Worm (Caenorhabditis elegans) whole organism, L4 larva: Measurements from ENCODE around the gene dmd-10.

Experiments
- F37D6.2 ChIP-seq: sonication (generic microtip); optimal IDR thresholded peaks from 2 replicates; lab custom pipeline; 2016; ENCODE audit warnings: mild to moderate bottlenecking, missing genetic modification characterization, missing compliant biosample characterization
- R02D3.7 ChIP-seq: fragments of 150-350 bp; sonication (generic microtip); optimal IDR thresholded peaks from 3 replicates; lab custom pipeline; 2014; ENCODE audit warnings: missing biosample characterization, missing genetic modification characterization
- Y75B8A.6 ChIP-seq: fragments of 200-800 bp; sonication (Bioruptor generic); IDR thresholded peaks from 2 replicates; pipeline ENCODE4 v1.3.6; 2022; ENCODE audit warnings: missing genetic modification reagents, missing genetic modification characterization, missing compliant biosample characterization
- aha-1 ChIP-seq: fragments of 150-350 bp; peaks from one replicate; lab custom pipeline; 2014; ENCODE audit warnings: missing biosample characterization, missing genetic modification characterization
- ama-1 ChIP-seq: fragments of 150-350 bp; optimal IDR thresholded peaks from 2 replicates; lab custom pipeline; 2014; ENCODE audit warnings: inconsistent platforms, mixed read lengths
- ceh-20 ChIP-seq: fragments of 200-800 bp; sonication (Bioruptor generic); IDR thresholded peaks from 2 replicates; pipeline ENCODE4 v1.3.6; 2022; ENCODE audit warnings: missing genetic modification reagents, missing genetic modification characterization, missing compliant biosample characterization
- ceh-82 ChIP-seq: sonication (generic microtip); optimal IDR thresholded peaks from 2 replicates; lab custom pipeline; 2017; ENCODE audit warnings: missing biosample characterization, missing genetic modification characterization
- ces-1 ChIP-seq: fragments of 150-350 bp; sonication (generic microtip); optimal IDR thresholded peaks from 4 replicates; lab custom pipeline; 2014; ENCODE audit warnings: missing biosample characterization, missing genetic modification reagents, missing genetic modification characterization
- cey-2 ChIP-seq: sonication (generic microtip); optimal IDR thresholded peaks from 3 replicates; lab custom pipeline; 2017; ENCODE audit warnings: missing genetic modification characterization, mild to moderate bottlenecking, missing compliant biosample characterization, antibody characterized with exemption, borderline replicate concordance; ENCODE audit not compliant: insufficient read depth
- daf-12 ChIP-seq: fragments of 150-350 bp; optimal IDR thresholded peaks from 2 replicates; lab custom pipeline; 2014; ENCODE audit warnings: missing biosample characterization, missing genetic modification reagents, missing genetic modification characterization
- daf-19 ChIP-seq: fragments of 200-800 bp; sonication (Bioruptor generic); conservative IDR thresholded peaks from 2 replicates; pipeline ENCODE4 v1.3.6; 2022; ENCODE audit warnings: missing genetic modification characterization, missing compliant biosample characterization
- dmd-6 ChIP-seq: fragments of 200-800 bp; sonication (Bioruptor generic); IDR thresholded peaks from 2 replicates; pipeline ENCODE4 v1.3.6; 2022; ENCODE audit warnings: missing genetic modification reagents, missing genetic modification characterization, missing compliant biosample characterization
- dmd-8 ChIP-seq: fragments of 200-800 bp; sonication (Bioruptor generic); IDR thresholded peaks from 2 replicates; pipeline ENCODE4 v1.3.6; 2022; ENCODE audit warnings: missing genetic modification characterization, missing compliant biosample characterization
- duxl-1 ChIP-seq: sonication (generic microtip); optimal IDR thresholded peaks from 2 replicates; lab custom pipeline; 2016; ENCODE audit warnings: mild to moderate bottlenecking, missing genetic modification characterization, moderate library complexity, missing compliant biosample characterization; ENCODE audit not compliant: poor library complexity
- dve-1 ChIP-seq: sonication (generic microtip); optimal IDR thresholded peaks from 2 replicates; lab custom pipeline; 2017; ENCODE audit warnings: antibody characterized with exemption, mild to moderate bottlenecking, missing genetic modification characterization, missing compliant biosample characterization; ENCODE audit not compliant: insufficient read depth
- egl-43 ChIP-seq: fragments of 200-800 bp; sonication (Bioruptor generic); IDR thresholded peaks from 2 replicates; pipeline ENCODE4 v1.3.6; 2022; ENCODE audit warnings: missing genetic modification reagents, missing genetic modification characterization, missing compliant biosample characterization
- gei-8 ChIP-seq: fragments of 200-800 bp; sonication (Bioruptor generic); optimal IDR thresholded peaks from 2 replicates; lab custom pipeline; 2018; ENCODE audit warnings: mild to moderate bottlenecking, missing genetic modification characterization, missing compliant biosample characterization
- hif-1 ChIP-seq, 2 experiments: sonication (generic microtip); optimal IDR thresholded peaks; 2 replicates each; lab custom pipeline; 2016 to 2017; ENCODE audit warnings: missing compliant biosample characterization in 2 of 2, missing genetic modification characterization in 2 of 2, missing genetic modification reagents in 2 of 2, missing genotype in 2 of 2, mild to moderate bottlenecking in 1 of 2
- hlh-11 ChIP-seq: fragments of 200-800 bp; sonication (Bioruptor generic); optimal IDR thresholded peaks from 2 replicates; lab custom pipeline; 2018; ENCODE audit warnings: mild to moderate bottlenecking, missing genetic modification characterization, missing compliant biosample characterization
- hlh-30 ChIP-seq: sonication (generic microtip); optimal IDR thresholded peaks from 2 replicates; lab custom pipeline; 2017; ENCODE audit warnings: antibody characterized with exemption, mild to moderate bottlenecking, missing genetic modification characterization, missing compliant biosample characterization; ENCODE audit not compliant: insufficient read depth
- hmg-1.1 ChIP-seq: fragments of 200-800 bp; sonication (Bioruptor generic); IDR thresholded peaks from 2 replicates; pipeline ENCODE4 v1.3.6; 2022; ENCODE audit warnings: missing genetic modification reagents, missing genetic modification characterization, missing compliant biosample characterization
- lin-15B ChIP-seq: fragments of 150-350 bp; sonication (generic microtip); optimal IDR thresholded peaks from 3 replicates; lab custom pipeline; 2014; ENCODE audit warnings: missing biosample characterization, missing genetic modification characterization
- lin-29 ChIP-seq: fragments of 200-800 bp; sonication (Bioruptor generic); IDR thresholded peaks from 2 replicates; pipeline ENCODE4 v1.3.6; 2022; ENCODE audit warnings: missing genetic modification reagents, missing genetic modification characterization, missing compliant biosample characterization
- lin-38 ChIP-seq: fragments of 200-800 bp; sonication (Bioruptor generic); IDR thresholded peaks from 2 replicates; pipeline ENCODE4 v1.3.6; 2022; ENCODE audit warnings: missing genetic modification reagents, missing genetic modification characterization, missing compliant biosample characterization
- lin-39 ChIP-seq: fragments of 150-350 bp; optimal IDR thresholded peaks from 2 replicates; lab custom pipeline; 2014; ENCODE audit warnings: missing biosample characterization, missing genetic modification reagents, missing genetic modification characterization
- lsy-2 ChIP-seq, 2 experiments: fragments of 150-350 bp in 1 of 2; sonication (generic microtip) in 1 of 2; optimal IDR thresholded peaks; 2 replicates each; lab custom pipeline; 2014 to 2017; ENCODE audit warnings: missing biosample characterization in 2 of 2, missing genetic modification characterization in 2 of 2
- mdl-1 ChIP-seq, 2 experiments: fragments of 150-350 bp in 1 of 2; sonication (generic microtip) in 1 of 2; optimal IDR thresholded peaks; 2 replicates each; lab custom pipeline; 2014 to 2017; ENCODE audit warnings: missing biosample characterization in 2 of 2, missing genetic modification characterization in 2 of 2
- mdt-29 ChIP-seq: fragments of 200-800 bp; sonication (Bioruptor generic); IDR thresholded peaks from 2 replicates; pipeline ENCODE4 v1.3.6; 2022; ENCODE audit warnings: missing genetic modification reagents, missing genetic modification characterization, missing compliant biosample characterization
- mep-1 ChIP-seq: fragments of 150-350 bp; sonication (generic microtip); optimal IDR thresholded peaks from 3 replicates; lab custom pipeline; 2014; ENCODE audit warnings: missing biosample characterization, missing genetic modification characterization
- mes-2 ChIP-seq: sonication (generic microtip); optimal IDR thresholded peaks from 2 replicates; lab custom pipeline; 2016; ENCODE audit warnings: missing genotype, mild to moderate bottlenecking, missing genetic modification characterization, missing compliant biosample characterization; ENCODE audit not compliant: poor library complexity, severe bottlenecking
- nhr-10 ChIP-seq: fragments of 150-350 bp; optimal IDR thresholded peaks from 2 replicates; lab custom pipeline; 2014; ENCODE audit warnings: missing biosample characterization, missing genetic modification characterization
- nhr-25 ChIP-seq: sonication (generic microtip); optimal IDR thresholded peaks from 2 replicates; lab custom pipeline; 2017; ENCODE audit warnings: missing genetic modification characterization, mild to moderate bottlenecking, missing compliant biosample characterization, antibody characterized with exemption, moderate library complexity, borderline replicate concordance; ENCODE audit not compliant: insufficient read depth
- nhr-28 ChIP-seq: fragments of 150-350 bp; optimal IDR thresholded peaks from 2 replicates; lab custom pipeline; 2014; ENCODE audit warnings: missing biosample characterization, missing genetic modification characterization
- nhr-42 ChIP-seq: fragments of 200-800 bp; sonication (Bioruptor generic); IDR thresholded peaks from 2 replicates; pipeline ENCODE4 v1.3.6; 2022; ENCODE audit warnings: missing genetic modification characterization, missing compliant biosample characterization
- nhr-48 ChIP-seq: sonication (generic microtip); optimal IDR thresholded peaks from 2 replicates; lab custom pipeline; 2016; ENCODE audit warnings: mild to moderate bottlenecking, missing genetic modification characterization, missing compliant biosample characterization
- nhr-76 ChIP-seq: fragments of 150-350 bp; optimal IDR thresholded peaks from 2 replicates; lab custom pipeline; 2014; ENCODE audit warnings: missing biosample characterization, missing genetic modification characterization
- pqm-1 ChIP-seq: sonication (generic microtip); optimal IDR thresholded peaks from 2 replicates; lab custom pipeline; 2017; ENCODE audit warnings: missing biosample characterization, missing genetic modification characterization
- rbr-2 ChIP-seq: sonication (generic microtip); optimal IDR thresholded peaks from 2 replicates; lab custom pipeline; 2016; ENCODE audit warnings: missing genotype, missing genetic modification characterization, missing compliant biosample characterization
- saeg-2 ChIP-seq: fragments of 200-800 bp; sonication (Bioruptor generic); IDR thresholded peaks from 2 replicates; pipeline ENCODE4 v1.3.6; 2022; ENCODE audit warnings: missing genetic modification reagents, missing genetic modification characterization, missing compliant biosample characterization
- spr-3 ChIP-seq: fragments of 200-800 bp; sonication (Bioruptor generic); optimal IDR thresholded peaks from 2 replicates; lab custom pipeline; 2018; ENCODE audit warnings: mild to moderate bottlenecking, missing genetic modification characterization, missing compliant biosample characterization
- tra-1 ChIP-seq: fragments of 200-800 bp; sonication (Bioruptor generic); IDR thresholded peaks from 2 replicates; pipeline ENCODE4 v1.3.6; 2022; ENCODE audit warnings: missing genetic modification reagents, missing genetic modification characterization, missing compliant biosample characterization
- unc-130 ChIP-seq: sonication (generic microtip); optimal IDR thresholded peaks from 2 replicates; lab custom pipeline; 2016; ENCODE audit warnings: missing genetic modification reagents, missing genetic modification characterization, missing compliant biosample characterization
- unc-39 ChIP-seq: sonication (generic microtip); optimal IDR thresholded peaks from 2 replicates; lab custom pipeline; 2017; ENCODE audit warnings: missing biosample characterization, missing genetic modification characterization
- unc-62 ChIP-seq, 3 experiments: fragments of 150-350 bp in 1 of 3; sonication (generic microtip); optimal IDR thresholded peaks in 2 of 3; peaks in 1 of 3; 1 replicate in 1 of 3; 2 replicates in 2 of 3; lab custom pipeline; 2014 to 2017; ENCODE audit warnings: missing biosample characterization in 3 of 3, missing genetic modification characterization in 3 of 3, missing genetic modification reagents in 3 of 3, missing genotype in 1 of 3
- zfp-3 ChIP-seq: fragments of 200-800 bp; sonication (Bioruptor generic); conservative IDR thresholded peaks from 2 replicates; pipeline ENCODE4 v1.3.6; 2022; ENCODE audit warnings: missing genetic modification reagents, missing genetic modification characterization, missing compliant biosample characterization
- ztf-11 ChIP-seq: fragments of 150-350 bp; optimal IDR thresholded peaks from 2 replicates; lab custom pipeline; 2014; ENCODE audit warnings: missing biosample characterization, missing genetic modification characterization
- ztf-7 ChIP-seq: fragments of 150-350 bp; optimal IDR thresholded peaks from 2 replicates; lab custom pipeline; 2014; ENCODE audit warnings: missing biosample characterization, missing genetic modification characterization

The dmd-10 gene

DNA sequence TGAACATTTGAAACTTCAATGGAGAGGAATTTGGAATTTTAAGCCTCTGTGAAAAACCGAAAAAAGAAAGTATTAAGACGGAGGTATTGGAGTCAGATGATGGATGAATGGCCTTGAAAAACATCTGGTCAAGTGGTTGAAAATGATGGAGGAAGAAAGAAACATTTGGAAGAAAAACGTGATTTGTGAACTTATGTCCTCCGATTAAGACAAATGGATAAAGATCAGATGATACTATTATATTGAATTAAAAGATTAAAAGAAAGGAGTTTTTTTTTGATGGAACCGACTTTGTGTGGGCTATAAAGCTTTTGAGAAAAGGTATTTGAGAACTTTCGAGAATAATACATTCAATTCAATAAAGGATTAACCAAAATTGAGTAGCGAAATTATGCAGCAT, 23.1 kb upstream of the dmd-10 start:
- TF ChIP-seq ces-1 (GFP tag; lab: Kevin White, UChicago) (no peak), tra-1 (GFP tag; lab: Robert Waterston, UW) (0 out of 2 replicates have a peak, but pooled peaks have one; percentile 50), zfp-3 (no peak), dve-1 (peak; percentile 46), ceh-20 (peak; percentile 44; the same call in 1 of the 2 replicates), hlh-30 (tag; lab: Kevin White, UChicago) (peak; percentile 89), dmd-6 (GFP tag; lab: Robert Waterston, UW) (peak; percentile 28; the same call in 1 of the 2 replicates), daf-19 (GFP tag; lab: Robert Waterston, UW) (no peak), egl-43 (GFP tag; lab: Robert Waterston, UW) (no peak), unc-62 (GFP tag; optimal IDR thresholded peaks at IDR 0.05 in 1 of 2; lab: Kevin White, UChicago) (peak in 1 of 2 experiments; percentile 87), unc-62 (tag; optimal IDR thresholded peaks at IDR 0.05; lab: Kevin White, UChicago) (no peak), duxl-1 (tag; lab: Kevin White, UChicago) (no peak), mep-1 (tag; lab: Kevin White, UChicago) (peak; percentile 32), pqm-1 (tag; lab: Kevin White, UChicago) (no peak), lsy-2 (tag; optimal IDR thresholded peaks at IDR 0.05; lab: Kevin White, UChicago) (peak in 1 of 2 experiments; percentile 7), saeg-2 (GFP tag; lab: Robert Waterston, UW) (no peak), spr-3 (GFP tag; lab: Kevin White, UChicago) (no peak), nhr-42 (GFP tag; lab: Robert Waterston, UW) (no peak), nhr-10 (no peak), hlh-11 (tag; lab: Kevin White, UChicago) (peak; percentile 17), F37D6.2 (no peak), mes-2 (no peak), daf-12 (tag; lab: Kevin White, UChicago) (no peak), gei-8 (no peak), nhr-76 (tag; lab: Kevin White, UChicago) (no peak), lin-38 (GFP tag; lab: Robert Waterston, UW) (no peak), nhr-48 (tag; lab: Kevin White, UChicago) (no peak), nhr-28 (tag; lab: Kevin White, UChicago) (peak; percentile 50), nhr-25 (tag; lab: Kevin White, UChicago) (no peak), aha-1 (peak; percentile 98), ztf-11 (no peak), rbr-2 (tag; lab: Kevin White, UChicago) (no peak), hif-1 (tag; optimal IDR thresholded peaks at IDR 0.05; lab: Kevin White, UChicago) (no peak), mdl-1 (tag; optimal IDR thresholded peaks at IDR 0.05; lab: Kevin White, UChicago) (peak in 1 of 2 experiments; percentile 4), mdt-29 (GFP tag; lab: Robert Waterston, UW) (no peak), ceh-82 (tag; lab: Kevin White, UChicago) (no peak)

DNA sequence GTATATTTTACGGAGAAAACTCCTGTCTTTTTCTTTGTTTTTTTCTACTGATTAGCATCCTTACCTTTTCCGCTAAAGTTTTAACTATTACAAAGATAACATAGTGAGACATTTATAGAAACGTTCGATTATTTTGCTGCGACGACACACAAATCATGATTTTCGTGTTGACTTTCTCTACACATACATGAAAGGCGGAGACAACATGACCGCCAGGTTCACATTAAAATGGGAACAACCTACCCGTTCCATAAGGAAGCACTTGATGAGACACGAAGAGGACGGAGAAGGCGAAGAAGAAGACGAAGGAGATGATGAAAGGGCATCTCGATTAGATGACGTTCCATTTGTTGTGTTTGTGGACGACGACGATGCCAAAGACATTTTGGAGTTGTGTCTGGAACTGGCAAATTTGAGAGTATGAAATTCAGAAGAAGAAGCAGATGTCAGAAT, 22.5 kb upstream of the dmd-10 start, which contains the start of gene C34D1.4:
TSS of gene C34D1.4 (minus strand) at position 403 of the 453 bp plus-strand sequence.
- peak; percentile 26 for TF ChIP-seq nhr-28 (tag; lab: Kevin White, UChicago)
- TF ChIP-seq lin-15B (tag; lab: Kevin White, UChicago), result no peak
- no peak for TF ChIP-seq unc-130 (GFP tag; lab: Kevin White, UChicago)
- TF ChIP-seq, all 104 proteins: peak for 1

DNA sequence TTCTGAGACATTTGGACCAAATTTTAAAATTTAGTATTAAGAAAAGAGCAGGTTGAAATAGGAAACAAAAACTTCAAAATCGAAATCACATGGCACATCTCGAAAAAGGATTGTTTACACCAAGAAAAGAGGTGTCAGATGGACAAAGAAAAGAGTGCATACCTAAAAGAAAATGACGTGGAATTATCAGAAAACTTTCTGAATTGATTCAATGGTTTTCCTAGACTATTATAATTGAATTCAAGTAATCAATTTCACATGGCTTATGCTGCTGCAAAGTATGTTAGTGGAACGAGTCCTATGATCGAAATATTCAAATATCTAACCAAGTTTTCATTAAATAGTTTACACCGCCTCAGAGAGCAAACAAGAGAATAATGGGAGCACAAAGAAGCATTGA, 16.5 kb upstream of the dmd-10 start:
- TF ChIP-seq hmg-1.1 (GFP tag; lab: Robert Waterston, UW) (no peak), cey-2 (tag; lab: Kevin White, UChicago) (no peak), ama-1 (lab: Kevin White, UChicago) (no peak), R02D3.7 (tag; lab: Kevin White, UChicago) (no peak), unc-62 (GFP tag; optimal IDR thresholded peaks at IDR 0.05 in 1 of 2; lab: Kevin White, UChicago) (no peak), unc-62 (tag; optimal IDR thresholded peaks at IDR 0.05; lab: Kevin White, UChicago) (no peak), pqm-1 (tag; lab: Kevin White, UChicago) (no peak), ztf-7 (tag; lab: Kevin White, UChicago) (no peak), unc-39 (no peak), lin-29 (no peak), dmd-8 (GFP tag; lab: Robert Waterston, UW) (no peak), lin-39 (tag; lab: Kevin White, UChicago) (no peak), mdl-1 (tag; optimal IDR thresholded peaks at IDR 0.05; lab: Kevin White, UChicago) (no peak), ceh-82 (tag; lab: Kevin White, UChicago) (no peak), Y75B8A.6 (GFP tag; lab: Robert Waterston, UW) (no peak)
